Worm (Caenorhabditis elegans): ENCODE data around the gene T24E12.2.

Gene T24E12.2

DNA sequence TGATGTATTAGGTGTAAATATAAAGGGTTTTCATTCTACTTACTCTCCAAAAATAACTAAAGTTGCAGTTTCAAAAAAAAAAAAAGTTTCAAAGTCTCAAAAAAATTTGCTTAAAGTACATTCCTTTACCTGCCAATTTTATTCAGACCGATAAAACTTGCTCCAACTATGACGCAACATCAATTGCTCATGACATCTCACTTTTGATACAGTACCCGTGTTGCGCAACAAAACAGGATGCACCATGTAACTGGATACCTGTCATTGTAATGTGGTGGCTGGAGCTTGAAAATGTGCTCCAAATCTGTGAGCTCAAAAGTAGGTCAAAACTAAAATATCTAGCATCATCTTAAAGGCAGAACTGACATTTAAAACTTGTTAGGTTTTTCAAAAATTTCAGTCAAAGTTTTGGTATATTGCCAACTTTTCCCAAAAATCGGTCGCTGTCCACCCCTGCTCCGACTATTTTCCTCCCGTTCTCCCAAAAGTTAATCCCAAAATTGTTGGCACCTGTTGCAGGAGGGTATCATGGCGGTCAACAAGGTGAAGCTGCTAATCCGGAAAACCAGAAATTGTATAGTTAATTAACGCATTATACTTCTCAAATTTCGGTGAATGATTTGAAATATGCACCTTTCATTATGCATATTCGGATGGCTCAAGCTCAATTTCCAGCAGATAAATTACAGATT lies at the start of gene T24E12.2:
Gene T24E12.2 (plus strand): TSS at position 642 of the 692 bp plus-strand sequence.
- TF ChIP-seq C16A3.4 (tag; optimal IDR thresholded peaks at IDR 0.05) (no peak), fos-1 (tag; optimal IDR thresholded peaks at IDR 0.05) (no peak), ceh-88 (GFP tag; IDR thresholded peaks at IDR 0.05) (no peak), nhr-11 (tag; optimal IDR thresholded peaks at IDR 0.05) (no peak), alr-1 (tag; optimal IDR thresholded peaks at IDR 0.05; ENCODE audit: borderline replicate concordance) (no peak), ces-1 (GFP tag; optimal IDR thresholded peaks at IDR 0.05) (no peak), fkh-10 (GFP tag; optimal IDR thresholded peaks at IDR 0.05) (no peak), unc-62 (GFP tag; optimal IDR thresholded peaks at IDR 0.05) (no peak), dpl-1 (GFP tag; optimal IDR thresholded peaks at IDR 0.05) (no peak), ceh-90 (tag; optimal IDR thresholded peaks at IDR 0.05) (no peak), nhr-28 (tag; optimal IDR thresholded peaks at IDR 0.05) (no peak)

- TF ChIP-seq ztf-4 (tag; optimal IDR thresholded peaks at IDR 0.05) (no peak), swsn-7 (tag; optimal IDR thresholded peaks at IDR 0.05) (no peak), egl-13 (tag; optimal IDR thresholded peaks at IDR 0.05) (no peak), ztf-11 (tag; optimal IDR thresholded peaks at IDR 0.05) (no peak), grh-1 (GFP tag; IDR thresholded peaks at IDR 0.05) (no peak), mep-1 (tag; optimal IDR thresholded peaks at IDR 0.05) (no peak), irx-1 (tag; optimal IDR thresholded peaks at IDR 0.05) (no peak), hpl-2 (GFP tag; optimal IDR thresholded peaks at IDR 0.05) (no peak), unc-86 (tag; optimal IDR thresholded peaks at IDR 0.05) (no peak), snpc-4 (tag; optimal IDR thresholded peaks at IDR 0.05) (no peak), vab-15 (tag; optimal IDR thresholded peaks at IDR 0.05) (no peak), nhr-19 (GFP tag; conservative IDR thresholded peaks at IDR 0.05) (no peak)
Observed at ce11 chrII:3736893-3737375, 45.8 kb upstream of the T24E12.2 start, which contains the start of gene F12E12.6. TSS of gene F12E12.6 (minus strand) at chrII:3736943.

- TF ChIP-seq hlh-4 (tag; optimal IDR thresholded peaks at IDR 0.05) (no peak), fos-1 (tag; optimal IDR thresholded peaks at IDR 0.05) (no peak), isw-1 (GFP tag; IDR thresholded peaks at IDR 0.05) (no peak)
Observed at ce11 chrII:3739647-3740046, 43.1 kb upstream of the T24E12.2 start, which contains the start of gene F12E12.2. TSS of gene F12E12.2 (plus strand) at chrII:3739947.

- no peak for TF ChIP-seq egl-27 (tag; optimal IDR thresholded peaks at IDR 0.05)
- TF ChIP-seq snu-23 (GFP tag; optimal IDR thresholded peaks at IDR 0.05), result no peak
- TF ChIP-seq mef-2 (tag; optimal IDR thresholded peaks at IDR 0.05), result no peak
- TF ChIP-seq lin-13 (GFP tag; optimal IDR thresholded peaks at IDR 0.05), result no peak
- no peak for TF ChIP-seq alr-1 (tag; optimal IDR thresholded peaks at IDR 0.05; ENCODE audit: borderline replicate concordance)
- no peak for TF ChIP-seq blmp-1 (tag; optimal IDR thresholded peaks at IDR 0.05)
- no peak for TF ChIP-seq C34B4.2 (tag; optimal IDR thresholded peaks at IDR 0.05)
- no peak for TF ChIP-seq nhr-47 (tag; optimal IDR thresholded peaks at IDR 0.05)
Observed at ce11 chrII:3741584-3741983, 41.2 kb upstream of the T24E12.2 start, which contains the start of gene F12E12.1. TSS of gene F12E12.1 (plus strand) at chrII:3741884.

- peak; percentile 75 for TF ChIP-seq lin-14 (GFP tag; optimal IDR thresholded peaks at IDR 0.05)
- TF ChIP-seq tlp-1 (tag; optimal IDR thresholded peaks at IDR 0.05), result no peak
- TF ChIP-seq lin-35 (GFP tag; optimal IDR thresholded peaks at IDR 0.05), result peak in 1 of 2 experiments; percentile 39
- no peak for TF ChIP-seq efl-1 (optimal IDR thresholded peaks at IDR 0.05)
- peak in 1 of 2 experiments; percentile 4 for TF ChIP-seq efl-1 (GFP tag; optimal IDR thresholded peaks at IDR 0.05 in 1 of 2)
- no peak for TF ChIP-seq Y116A8C.19 (tag; optimal IDR thresholded peaks at IDR 0.05; ENCODE audit: borderline replicate concordance)
- TF ChIP-seq elt-2 (tag; optimal IDR thresholded peaks at IDR 0.05), result peak; percentile 20
- TF ChIP-seq nhr-20 (tag; optimal IDR thresholded peaks at IDR 0.05), result peak; percentile 85
- peak in 1 of 2 experiments; percentile 22 for TF ChIP-seq mdl-1 (tag; optimal IDR thresholded peaks at IDR 0.05)
Observed at ce11 chrII:3743684-3744200, 39.0 kb upstream of the T24E12.2 start, which contains the start of gene nta-1. TSS of gene nta-1 (minus strand) at chrII:3743814.
